Fruit fly (Drosophila melanogaster) S2 (cell line): ENCODE results near the gene Idgf1.

ENCODE experiments used
- CG8478 ChIP-seq: fragments of >200 bp; optimal IDR thresholded peaks from 2 replicates; lab custom pipeline; 2018
- CTCF ChIP-seq, 2 experiments: fragments of >200 bp; optimal IDR thresholded peaks; 2 replicates each; lab custom pipeline; 2018

- TF ChIP-seq CTCF (optimal IDR thresholded peaks at IDR 0.05; lab: Kevin White, UChicago) (no peak), CG8478 (lab: Kevin White, UChicago) (no peak)
Observed at dm6 chr2L:16472184-16472583, 27.1 kb downstream of the Idgf1 start.
